Fruit fly (Drosophila melanogaster): ENCODE results near the gene ds.

- no peak for TF ChIP-seq Myc (optimal IDR thresholded peaks at IDR 0.05)
- TF ChIP-seq h (optimal IDR thresholded peaks at IDR 0.05) = no peak
- no peak for TF ChIP-seq Sin3A (optimal IDR thresholded peaks at IDR 0.05)
- no peak for TF ChIP-seq ttk (optimal IDR thresholded peaks at IDR 0.05)
- TF ChIP-seq psq (optimal IDR thresholded peaks at IDR 0.05) = no peak
Observed at dm6 chr2L:606952-607351, 107.8 kb downstream of the ds start.

Data from Kc167 (cell line).